Fruit fly (Drosophila melanogaster) Kc167 (cell line): ENCODE results near the gene Usp10.

Experiments used
- Myc ChIP-seq: fragments of >200 bp; optimal IDR thresholded peaks from 2 replicates; lab custom pipeline; 2017; ENCODE audit warnings: missing external identifiers
- Sin3A ChIP-seq: fragments of >200 bp; optimal IDR thresholded peaks from 2 replicates; lab custom pipeline; 2018; ENCODE audit warnings: missing external identifiers
- insv ChIP-seq: fragments of >200 bp; optimal IDR thresholded peaks from 3 replicates; lab custom pipeline; 2018; ENCODE audit warnings: missing external identifiers
- psq ChIP-seq: fragments of >200 bp; optimal IDR thresholded peaks from 2 replicates; lab custom pipeline; 2017; ENCODE audit warnings: missing external identifiers
- ttk ChIP-seq: sonication (Bioruptor generic); optimal IDR thresholded peaks from 2 replicates; lab custom pipeline; 2017; ENCODE audit warnings: missing external identifiers

dm6 chr3L:872389-872972, 782 bp downstream of the Usp10 start:
- TF ChIP-seq Sin3A (no peak), insv (lab: Kevin White, UChicago) (no peak), ttk (no peak), psq (lab: Kevin White, UChicago) (no peak), Myc (no peak)
